Fruit fly (Drosophila melanogaster) S2 (cell line): ENCODE results near the gene Atx-1.

ENCODE experiments used
- CG8478 ChIP-seq: fragments of >200 bp; optimal IDR thresholded peaks from 2 replicates; lab custom pipeline; 2018
- CTCF ChIP-seq, 2 experiments: fragments of >200 bp; optimal IDR thresholded peaks; 2 replicates each; lab custom pipeline; 2018

Atx-1 gene

DNA sequence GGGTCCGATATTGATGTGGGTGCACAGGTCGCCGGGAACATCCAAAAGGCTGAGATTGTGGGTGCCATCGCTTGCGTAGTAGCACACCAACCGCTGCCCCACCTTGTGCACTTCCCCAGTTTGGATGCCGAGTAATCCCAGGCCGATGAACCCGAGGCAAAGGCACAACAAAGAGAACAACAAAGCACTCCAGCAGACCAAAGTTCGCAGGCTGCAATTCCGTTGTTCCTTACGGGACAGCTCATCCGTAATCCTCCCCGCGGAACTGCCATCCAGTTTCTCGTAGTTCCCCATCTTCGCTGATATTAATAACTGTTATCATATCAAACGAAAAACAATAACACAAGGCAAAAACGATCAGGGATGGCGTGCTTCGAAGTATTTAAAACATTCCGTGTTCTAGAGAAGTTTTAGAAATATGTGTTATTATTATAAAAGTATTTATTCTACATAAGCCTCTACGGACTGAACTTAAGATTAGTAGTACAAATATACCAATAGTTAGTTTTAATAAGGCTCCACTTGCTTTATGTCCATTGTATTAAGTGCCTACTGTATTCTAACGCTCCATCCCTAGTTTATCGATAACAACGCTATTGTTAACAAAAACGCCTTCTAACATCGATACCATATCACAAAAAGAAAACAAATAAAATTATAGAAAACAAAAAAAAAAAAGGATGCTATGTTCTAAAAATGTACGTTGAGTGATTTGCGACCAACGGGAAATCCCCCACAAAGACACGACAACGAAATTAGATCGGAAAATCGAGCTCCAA is 26.4 kb downstream of the Atx-1 start, which contains the start of the genes Cht11 and CG4558:
Gene Cht11 (minus strand): TSS at position 340 of the 779 bp plus-strand sequence.
Gene CG4558 (plus strand): TSS at position 593 of the 779 bp plus-strand sequence.
- TF ChIP-seq CTCF (optimal IDR thresholded peaks at IDR 0.05; lab: Kevin White, UChicago) (no peak), CG8478 (lab: Kevin White, UChicago) (no peak)

DNA sequence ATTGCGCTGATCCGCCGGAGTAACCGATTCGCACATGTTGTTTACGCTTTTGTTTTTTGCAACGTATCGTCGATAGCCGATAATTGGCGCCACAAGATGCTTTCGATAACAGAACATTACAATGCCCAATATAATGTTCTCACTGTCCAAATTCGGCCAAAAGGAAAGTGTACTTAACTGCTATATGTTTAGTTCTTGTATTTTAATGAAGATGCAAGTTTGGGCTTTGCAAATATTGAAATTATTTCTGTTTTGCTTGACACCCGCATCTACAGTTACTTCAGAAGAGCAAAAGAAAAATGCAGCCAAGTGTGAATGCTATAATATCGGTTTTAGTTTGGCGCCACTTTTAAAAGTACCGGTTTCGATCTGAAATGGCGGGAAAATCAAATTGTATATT is 29.6 kb downstream of the Atx-1 start:
- TF ChIP-seq CTCF (optimal IDR thresholded peaks at IDR 0.05; lab: Kevin White, UChicago) (no peak), CG8478 (lab: Kevin White, UChicago) (no peak)

DNA sequence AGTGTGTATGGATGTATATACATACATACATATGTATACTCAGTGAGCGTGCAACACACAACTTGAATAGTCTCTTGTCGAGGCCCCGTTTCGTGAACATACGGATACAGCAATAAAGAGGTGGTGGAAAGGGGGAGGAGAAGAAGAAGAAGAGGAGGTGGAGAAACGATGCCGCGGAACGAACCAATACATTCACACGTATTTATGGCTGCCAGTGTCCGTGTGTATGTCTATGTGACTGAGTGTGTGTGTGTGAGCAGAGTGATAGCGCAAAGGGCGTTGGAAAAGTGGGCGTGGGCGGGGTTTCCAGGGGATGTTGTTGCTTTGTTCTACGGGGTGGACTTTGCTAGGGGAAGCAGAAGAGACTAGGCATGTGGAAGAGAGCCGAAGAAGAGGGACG is 30.4 kb downstream of the Atx-1 start:
- TF ChIP-seq CG8478 (lab: Kevin White, UChicago) (no peak), CTCF (optimal IDR thresholded peaks at IDR 0.05; lab: Kevin White, UChicago) (no peak)

DNA sequence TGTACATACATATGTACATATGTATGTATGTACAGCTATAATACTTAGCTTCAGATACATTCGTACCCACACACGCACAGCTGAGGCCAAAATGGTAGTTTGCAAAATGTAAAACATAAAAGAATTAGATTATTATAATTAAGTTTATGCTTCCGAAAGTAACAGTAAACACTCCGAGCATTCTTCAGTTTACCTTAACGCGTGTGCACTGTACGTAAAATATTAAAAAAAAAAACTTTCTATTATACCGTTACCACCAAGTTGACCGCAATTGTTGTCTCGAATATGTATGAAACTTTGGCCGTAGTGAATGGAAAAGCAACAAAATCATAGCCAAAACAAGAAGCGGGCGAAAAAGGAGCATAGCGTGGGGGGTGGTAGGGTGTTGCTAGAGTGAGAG is 31.6 kb downstream of the Atx-1 start:
- TF ChIP-seq CTCF (optimal IDR thresholded peaks at IDR 0.05; lab: Kevin White, UChicago) (no peak), CG8478 (lab: Kevin White, UChicago) (no peak)

DNA sequence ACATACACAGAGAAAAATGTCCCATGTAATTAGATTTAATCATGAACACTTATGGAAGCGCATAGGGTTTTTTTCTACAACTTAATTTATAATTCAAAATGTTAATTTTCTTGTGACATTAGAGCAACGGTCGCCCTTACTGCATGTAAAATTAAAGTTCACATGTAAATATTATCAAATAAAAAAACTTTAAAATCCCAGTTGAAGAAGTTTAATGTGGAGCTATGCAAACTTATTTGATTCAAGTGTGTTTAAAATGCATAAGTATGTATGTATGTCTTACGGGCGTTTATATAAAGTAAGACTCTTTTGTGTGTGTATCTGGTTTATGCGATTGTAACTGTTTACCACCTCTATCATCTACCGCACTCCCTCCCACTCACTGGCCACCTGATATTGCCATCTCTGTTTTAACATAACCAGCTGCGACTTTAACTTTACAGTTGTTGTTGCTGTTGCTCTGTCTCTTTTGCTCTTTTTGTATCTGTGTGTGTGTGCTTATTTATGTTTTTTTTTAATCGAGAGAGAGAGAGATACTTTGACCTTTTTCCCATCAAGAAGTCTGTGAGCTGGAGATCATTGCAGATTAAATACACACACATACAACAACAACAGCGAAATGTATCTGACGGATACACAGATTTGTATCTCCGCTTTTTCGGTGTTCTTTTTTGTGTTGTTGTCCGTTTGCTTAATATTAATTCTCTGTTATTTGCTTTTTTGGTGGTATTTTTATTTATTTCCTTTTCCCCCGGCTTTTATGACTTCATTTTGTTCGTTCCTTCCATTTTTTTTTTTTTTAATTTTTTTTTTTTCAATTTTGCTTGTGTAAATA is 32.6 kb downstream of the Atx-1 start:
- peak in 1 of 2 experiments; percentile 5 for TF ChIP-seq CTCF (optimal IDR thresholded peaks at IDR 0.05; lab: Kevin White, UChicago)
- TF ChIP-seq CG8478 (lab: Kevin White, UChicago): no peak

DNA sequence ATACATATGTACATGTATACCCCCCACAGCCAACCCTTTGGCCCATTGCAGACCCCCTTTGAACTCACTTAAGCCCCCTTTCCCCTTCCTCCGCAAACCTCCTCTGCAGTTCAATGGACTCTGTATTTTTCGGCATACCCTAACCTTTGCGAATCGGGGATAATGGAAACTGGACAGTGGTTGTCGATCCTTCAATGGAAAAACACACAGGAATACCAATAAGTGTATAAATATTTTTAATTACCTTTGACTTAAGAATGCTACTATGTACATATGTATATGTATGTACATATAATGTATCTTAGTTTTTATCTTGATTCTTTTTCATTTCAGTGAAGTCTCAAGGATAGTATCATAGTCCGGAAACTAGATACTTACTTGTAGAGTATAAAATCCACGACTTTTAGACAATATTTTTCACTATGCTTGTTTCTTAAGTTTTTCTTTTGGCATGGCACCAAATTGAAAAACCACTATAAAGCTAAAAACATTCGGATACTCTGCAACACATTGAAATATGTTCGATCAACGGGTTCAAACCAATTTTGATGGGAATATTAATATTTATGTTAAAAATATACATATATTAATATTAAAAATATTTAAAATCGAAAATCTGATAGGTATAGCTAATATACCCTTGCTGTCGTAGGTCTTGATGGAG is 33.5 kb downstream of the Atx-1 start:
- TF ChIP-seq CTCF (optimal IDR thresholded peaks at IDR 0.05; lab: Kevin White, UChicago) (no peak), CG8478 (lab: Kevin White, UChicago) (no peak)

DNA sequence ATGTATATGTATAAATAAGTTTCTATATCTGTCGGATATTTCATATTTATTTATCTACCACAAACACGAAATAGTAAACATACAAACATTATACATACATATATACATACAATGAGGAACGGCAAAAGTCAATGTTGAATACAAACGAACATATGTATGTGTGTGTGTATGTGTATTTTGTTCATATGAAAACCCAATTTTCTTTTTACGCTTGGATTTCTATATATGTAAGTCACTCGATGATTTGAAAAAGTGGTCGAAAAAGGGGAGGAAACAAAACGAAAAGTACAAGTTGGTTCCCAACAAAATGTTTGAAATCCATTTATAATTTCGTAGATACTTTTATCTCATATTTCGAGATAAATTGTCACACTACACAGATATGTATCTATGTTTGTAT is 34.3 kb downstream of the Atx-1 start:
- TF ChIP-seq CG8478 (lab: Kevin White, UChicago) (no peak), CTCF (optimal IDR thresholded peaks at IDR 0.05; lab: Kevin White, UChicago) (no peak)

DNA sequence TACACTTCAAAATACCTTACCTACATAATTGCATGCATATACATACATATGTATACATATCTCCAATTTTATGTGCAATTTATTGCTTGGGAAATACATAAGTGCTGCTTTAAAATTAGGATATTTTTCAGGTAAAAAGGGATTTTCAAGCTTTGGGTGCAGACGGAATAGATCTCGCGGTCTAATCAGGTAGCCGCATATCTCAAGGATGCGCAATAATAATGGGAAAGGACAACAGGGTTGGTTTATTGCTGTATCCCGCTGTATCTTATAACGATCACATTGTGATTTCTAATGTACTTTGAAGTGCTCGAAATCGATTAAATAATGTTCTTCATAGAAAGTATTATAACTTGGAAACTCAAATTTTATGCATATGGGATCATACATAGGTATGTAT is 34.7 kb downstream of the Atx-1 start:
- TF ChIP-seq CG8478 (lab: Kevin White, UChicago) (no peak), CTCF (optimal IDR thresholded peaks at IDR 0.05; lab: Kevin White, UChicago) (no peak)

DNA sequence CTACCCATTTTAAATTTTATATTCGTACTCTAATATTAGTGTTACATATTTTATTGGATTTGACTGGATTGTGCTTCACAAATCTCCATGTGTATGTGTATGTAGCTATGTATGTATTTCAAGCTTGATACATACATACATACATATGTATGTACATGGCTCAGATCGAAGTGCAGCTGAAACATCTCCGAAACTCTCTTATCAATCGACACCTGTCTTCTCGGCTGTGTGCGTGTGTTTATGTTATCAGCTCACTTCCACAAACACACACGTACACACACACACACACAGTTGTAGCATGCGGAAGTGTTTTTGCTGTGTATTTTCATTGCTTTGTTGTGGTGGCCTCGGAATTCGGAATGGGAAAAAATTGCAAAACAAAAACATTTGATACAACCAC is 36.2 kb downstream of the Atx-1 start:
- TF ChIP-seq CG8478 (lab: Kevin White, UChicago) (no peak), CTCF (optimal IDR thresholded peaks at IDR 0.05; lab: Kevin White, UChicago) (no peak)

DNA sequence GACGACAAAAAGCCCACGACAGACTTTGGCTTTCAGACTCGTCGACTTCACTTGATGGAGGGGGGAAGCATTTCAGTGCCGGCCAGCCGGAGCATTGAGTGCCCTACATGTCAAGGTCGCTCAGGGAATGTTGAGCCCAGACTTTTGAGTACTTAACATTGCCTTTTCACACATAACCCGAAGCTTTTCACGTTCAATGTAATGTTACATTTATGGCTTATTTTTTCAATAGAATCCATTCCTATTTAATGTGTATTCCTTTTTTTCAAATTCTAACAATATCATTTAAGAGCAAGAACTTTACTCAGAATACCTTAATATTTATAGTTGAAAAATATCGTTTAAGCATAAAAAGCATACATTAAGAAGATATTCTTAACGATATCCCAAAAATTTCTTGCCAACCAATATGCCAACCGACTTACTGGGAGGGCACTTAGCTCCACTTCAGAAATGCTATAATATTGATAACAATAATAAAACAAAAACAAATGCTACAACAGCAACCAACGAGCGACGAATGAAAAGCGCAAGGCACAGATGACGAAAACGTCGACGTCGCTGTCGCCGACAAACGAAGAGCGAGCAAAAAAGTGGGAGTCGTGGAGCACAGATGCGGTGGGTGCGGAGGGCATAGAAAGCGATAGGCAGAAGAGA is 36.9 kb downstream of the Atx-1 start:
- TF ChIP-seq CG8478 (lab: Kevin White, UChicago) (no peak), CTCF (optimal IDR thresholded peaks at IDR 0.05; lab: Kevin White, UChicago) (no peak)

DNA sequence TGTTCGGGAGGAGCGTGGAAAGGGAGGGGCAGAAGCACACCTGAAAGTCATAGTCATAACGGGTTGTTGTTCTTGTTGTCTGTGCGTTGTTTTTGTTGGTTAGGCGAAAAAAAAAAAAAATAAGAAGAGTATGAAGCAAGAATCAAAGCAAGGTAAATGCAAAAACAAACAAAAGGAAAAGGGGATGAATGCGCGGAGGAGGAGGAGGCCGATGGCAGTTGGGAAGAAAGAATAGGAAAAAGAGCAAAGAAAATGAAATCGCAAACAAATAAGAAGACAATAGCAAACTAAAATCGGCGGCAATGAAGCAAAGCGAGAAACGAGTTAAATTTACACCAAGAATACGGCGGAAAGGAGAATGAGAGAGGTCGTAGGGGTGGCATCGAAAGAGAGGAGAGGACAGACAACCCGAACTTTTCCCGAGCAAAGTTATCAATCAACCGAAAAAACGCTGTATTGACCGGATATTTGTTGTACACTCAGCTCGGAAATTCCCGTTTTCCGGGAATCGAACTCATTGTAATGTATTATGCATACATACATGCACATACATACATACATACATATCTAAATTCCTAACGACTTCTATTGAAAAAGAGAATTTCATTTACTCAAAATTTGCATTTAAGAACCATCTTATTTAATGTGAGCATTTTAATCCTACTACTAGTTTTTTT is 37.5 kb downstream of the Atx-1 start:
- TF ChIP-seq CG8478 (lab: Kevin White, UChicago): no peak
- no peak for TF ChIP-seq CTCF (optimal IDR thresholded peaks at IDR 0.05; lab: Kevin White, UChicago)

DNA sequence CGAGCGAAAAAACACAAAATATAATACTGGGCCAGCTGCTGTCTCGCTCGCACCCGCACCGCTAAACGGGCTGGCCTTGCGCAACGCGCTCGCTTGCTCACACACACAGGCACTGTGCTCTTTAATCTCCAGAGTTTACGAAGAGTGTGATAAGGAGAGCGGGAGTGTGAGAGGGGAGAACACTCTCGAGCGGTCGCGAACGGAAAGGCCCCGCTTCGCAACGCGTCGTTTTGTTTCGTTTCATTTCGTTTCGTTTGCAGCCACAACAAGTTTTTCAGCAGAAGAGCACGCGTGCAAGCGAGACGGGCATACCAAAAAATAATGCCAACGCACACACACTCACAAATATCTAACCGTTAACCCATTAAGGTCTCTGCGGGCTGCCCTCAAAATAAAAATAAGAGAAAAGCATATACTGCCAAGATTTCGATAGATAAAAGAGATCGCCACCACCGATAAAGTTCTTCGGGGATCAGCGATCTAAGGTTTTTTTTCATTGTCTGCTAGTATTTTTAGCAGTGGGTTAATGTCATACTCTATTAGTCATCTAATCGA is 38.6 kb downstream of the Atx-1 start:
- no peak for TF ChIP-seq CG8478 (lab: Kevin White, UChicago)
- TF ChIP-seq CTCF (optimal IDR thresholded peaks at IDR 0.05; lab: Kevin White, UChicago): no peak

DNA sequence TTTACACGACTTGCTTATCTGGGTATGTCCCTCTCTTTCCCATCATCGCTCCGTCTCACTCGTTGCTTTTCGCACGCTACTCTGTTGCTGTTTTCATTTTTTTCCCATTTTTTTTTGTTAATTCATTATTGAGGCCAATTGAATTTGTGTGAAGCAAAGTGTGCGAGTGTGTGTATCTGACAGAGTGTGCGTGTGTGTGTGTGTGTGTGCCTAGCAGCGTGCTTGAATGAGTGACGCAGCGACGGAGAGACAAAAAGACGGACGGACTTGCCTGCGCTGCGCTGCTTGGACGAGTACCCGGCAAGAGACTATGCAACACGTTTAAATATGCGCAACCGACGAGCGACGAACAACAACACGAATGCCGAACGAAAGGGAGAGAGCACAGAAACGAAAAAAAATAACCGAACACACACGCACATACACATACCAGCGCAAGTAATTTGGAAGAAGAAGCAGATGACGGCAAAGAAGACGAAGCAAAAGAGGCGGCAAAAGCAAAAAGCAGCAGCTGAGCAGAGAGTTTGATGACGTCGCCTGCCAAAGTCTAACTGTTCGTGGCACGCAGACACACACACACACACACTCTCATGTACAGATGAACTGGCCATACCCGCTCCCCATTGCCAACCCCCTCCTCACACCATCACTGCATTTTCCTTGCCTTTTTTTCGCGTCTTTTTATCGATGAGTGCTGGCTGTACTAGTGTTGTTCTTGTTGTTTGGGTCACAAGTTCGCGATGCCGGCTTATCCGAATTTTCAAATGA is 39.7 kb downstream of the Atx-1 start:
- no peak for TF ChIP-seq CG8478 (lab: Kevin White, UChicago)
- no peak for TF ChIP-seq CTCF (optimal IDR thresholded peaks at IDR 0.05; lab: Kevin White, UChicago)
